Fruit fly (Drosophila melanogaster): ENCODE results near the gene BI-1.

dm6 chr3L:8323817-8324216 is 15.1 kb upstream of the BI-1 start:
- TF ChIP-seq h (GFP tag; optimal IDR thresholded peaks at IDR 0.05), result no peak
- no peak for TF ChIP-seq sage (GFP tag; optimal IDR thresholded peaks at IDR 0.05)
- no peak for TF ChIP-seq Rel (GFP tag; optimal IDR thresholded peaks at IDR 0.05)
- TF ChIP-seq Rel (tag; optimal IDR thresholded peaks at IDR 0.05), result no peak
- no peak for TF ChIP-seq OdsH (GFP tag; optimal IDR thresholded peaks at IDR 0.05)
- no peak for TF ChIP-seq HLH106 (tag; optimal IDR thresholded peaks at IDR 0.05)
- TF ChIP-seq Hr78 (GFP tag; optimal IDR thresholded peaks at IDR 0.05), result no peak
- TF ChIP-seq Myc (optimal IDR thresholded peaks at IDR 0.05), result no peak
- TF ChIP-seq foxo (GFP tag; optimal IDR thresholded peaks at IDR 0.05), result no peak
- no peak for TF ChIP-seq ey (GFP tag; optimal IDR thresholded peaks at IDR 0.05)
- no peak for TF ChIP-seq usp (GFP tag; optimal IDR thresholded peaks at IDR 0.05)

All from whole organism, wandering third instar larva.